Worm (Caenorhabditis elegans) whole organism, L1 larva: ENCODE results near the gene scrm-8.
A peak's percentile ranks its signal among the peaks of the same experiment; 100 is the strongest.

ENCODE experiments used
- C04F5.9 ChIP-seq: sonication (generic microtip); optimal IDR thresholded peaks from 2 replicates; lab custom pipeline; 2016; ENCODE audit warnings: missing genetic modification characterization, missing compliant biosample characterization
- C16A3.4 ChIP-seq: fragments of 150-350 bp; optimal IDR thresholded peaks from 2 replicates; lab custom pipeline; 2014; ENCODE audit warnings: missing biosample characterization, missing genetic modification characterization
- F16B12.6 ChIP-seq: fragments of 150-350 bp; optimal IDR thresholded peaks from 2 replicates; lab custom pipeline; 2014; ENCODE audit warnings: missing biosample characterization, missing genetic modification characterization
- ama-1 ChIP-seq: fragments of 150-350 bp; optimal IDR thresholded peaks from 2 replicates; lab custom pipeline; 2014
- ceh-63 ChIP-seq: fragments of 200-800 bp; sonication (Bioruptor generic); optimal IDR thresholded peaks from 2 replicates; lab custom pipeline; 2018; ENCODE audit warnings: mild to moderate bottlenecking, missing genetic modification characterization, missing compliant biosample characterization
- ceh-82 ChIP-seq, 3 experiments: fragments of 150-350 bp in 1 of 3; sonication (generic microtip) in 2 of 3; optimal IDR thresholded peaks; 2 replicates each; lab custom pipeline; 2014 to 2017; ENCODE audit warnings: missing biosample characterization in 3 of 3, missing genetic modification characterization in 3 of 3
- ceh-90 ChIP-seq: sonication (generic microtip); optimal IDR thresholded peaks from 2 replicates; lab custom pipeline; 2016; ENCODE audit warnings: missing genetic modification characterization, missing compliant biosample characterization
- ces-1 ChIP-seq: fragments of 150-350 bp; optimal IDR thresholded peaks from 2 replicates; lab custom pipeline; 2014; ENCODE audit warnings: missing biosample characterization, missing genetic modification reagents, missing genetic modification characterization
- dpl-1 ChIP-seq, 3 experiments: fragments of 150-350 bp in 2 of 3; sonication (generic microtip) in 1 of 3; optimal IDR thresholded peaks; 2 replicates each; lab custom pipeline; 2014 to 2017; ENCODE audit warnings: missing biosample characterization in 3 of 3, missing genetic modification characterization in 3 of 3, missing genetic modification reagents in 3 of 3
- dsc-1 ChIP-seq: sonication (generic microtip); optimal IDR thresholded peaks from 2 replicates; lab custom pipeline; 2016; ENCODE audit warnings: mild to moderate bottlenecking, missing genetic modification characterization, missing compliant biosample characterization
- efl-3 ChIP-seq: fragments of 200-800 bp; sonication (Bioruptor generic); optimal IDR thresholded peaks from 2 replicates; lab custom pipeline; 2018; ENCODE audit warnings: mild to moderate bottlenecking, missing genetic modification characterization, missing compliant biosample characterization
- elt-2 ChIP-seq: sonication (generic microtip); optimal IDR thresholded peaks from 2 replicates; lab custom pipeline; 2016; ENCODE audit warnings: missing genetic modification characterization, mild to moderate bottlenecking, inconsistent platforms, missing compliant biosample characterization, missing genetic modification reagents
- ets-5 ChIP-seq: fragments of 200-800 bp; sonication (Bioruptor generic); IDR thresholded peaks from 2 replicates; pipeline ENCODE4 v1.3.6; 2022; ENCODE audit warnings: missing genetic modification characterization, missing compliant biosample characterization
- fkh-4 ChIP-seq: sonication (generic microtip); optimal IDR thresholded peaks from 2 replicates; lab custom pipeline; 2016; ENCODE audit warnings: missing compliant biosample characterization, missing genetic modification characterization, borderline replicate concordance
- fkh-8 ChIP-seq: sonication (generic microtip); optimal IDR thresholded peaks from 2 replicates; lab custom pipeline; 2016; ENCODE audit warnings: mild to moderate bottlenecking, missing genetic modification characterization, missing compliant biosample characterization
- fos-1 ChIP-seq: fragments of 150-350 bp; optimal IDR thresholded peaks from 2 replicates; lab custom pipeline; 2014; ENCODE audit warnings: missing biosample characterization, missing genetic modification characterization
- hlh-4 ChIP-seq: sonication (generic microtip); optimal IDR thresholded peaks from 2 replicates; lab custom pipeline; 2016; ENCODE audit warnings: mild to moderate bottlenecking, missing genetic modification characterization, missing compliant biosample characterization
- jun-1 ChIP-seq: fragments of 150-350 bp; optimal IDR thresholded peaks from 2 replicates; lab custom pipeline; 2014; ENCODE audit warnings: missing biosample characterization, missing genetic modification reagents, missing genetic modification characterization
- lin-14 ChIP-seq: fragments of 200-800 bp; sonication (Bioruptor generic); optimal IDR thresholded peaks from 2 replicates; lab custom pipeline; 2018; ENCODE audit warnings: mild to moderate bottlenecking, missing genetic modification characterization, moderate library complexity, missing compliant biosample characterization
- lin-15B ChIP-seq: fragments of 150-350 bp; sonication (generic microtip); optimal IDR thresholded peaks from 3 replicates; lab custom pipeline; 2014; ENCODE audit warnings: missing biosample characterization, missing genetic modification characterization
- lin-35 ChIP-seq, 2 experiments: fragments of 150-350 bp; optimal IDR thresholded peaks; 2 replicates each; lab custom pipeline; 2014; ENCODE audit warnings: missing biosample characterization in 2 of 2, missing genetic modification characterization in 2 of 2, missing genetic modification reagents in 2 of 2
- lsy-2 ChIP-seq, 2 experiments: fragments of 150-350 bp; optimal IDR thresholded peaks; 2 replicates each; lab custom pipeline; 2014; ENCODE audit warnings: missing biosample characterization in 2 of 2, missing genetic modification characterization in 2 of 2
- mep-1 ChIP-seq: fragments of 150-350 bp; optimal IDR thresholded peaks from 2 replicates; lab custom pipeline; 2014; ENCODE audit warnings: missing biosample characterization, missing genetic modification characterization
- nhr-20 ChIP-seq: sonication (generic microtip); optimal IDR thresholded peaks from 2 replicates; lab custom pipeline; 2016; ENCODE audit warnings: mild to moderate bottlenecking, missing genetic modification characterization, missing compliant biosample characterization
- nhr-237 ChIP-seq: fragments of 150-350 bp; optimal IDR thresholded peaks from 2 replicates; lab custom pipeline; 2014; ENCODE audit warnings: missing biosample characterization, missing genetic modification characterization
- nhr-47 ChIP-seq: sonication (generic microtip); optimal IDR thresholded peaks from 2 replicates; lab custom pipeline; 2016; ENCODE audit warnings: mild to moderate bottlenecking, missing genetic modification characterization, moderate library complexity, missing compliant biosample characterization
- nhr-71 ChIP-seq: sonication (generic microtip); optimal IDR thresholded peaks from 2 replicates; lab custom pipeline; 2016; ENCODE audit warnings: mild to moderate bottlenecking, missing genetic modification characterization, moderate library complexity, missing compliant biosample characterization
- nhr-90 ChIP-seq: sonication (generic microtip); optimal IDR thresholded peaks from 2 replicates; lab custom pipeline; 2016; ENCODE audit warnings: mild to moderate bottlenecking, missing genetic modification characterization, missing compliant biosample characterization; ENCODE audit not compliant: poor library complexity
- rnt-1 ChIP-seq: sonication (generic microtip); optimal IDR thresholded peaks from 2 replicates; lab custom pipeline; 2016; ENCODE audit warnings: mild to moderate bottlenecking, missing genetic modification characterization, moderate library complexity, missing compliant biosample characterization
- skn-1 ChIP-seq: fragments of 150-350 bp; optimal IDR thresholded peaks from 2 replicates; lab custom pipeline; 2014; ENCODE audit warnings: missing biosample characterization, missing genetic modification characterization
- snpc-4 ChIP-seq: fragments of 150-350 bp; optimal IDR thresholded peaks from 2 replicates; lab custom pipeline; 2014; ENCODE audit warnings: missing biosample characterization, missing genetic modification characterization
- sptf-1 ChIP-seq: fragments of 150-350 bp; optimal IDR thresholded peaks from 2 replicates; lab custom pipeline; 2014; ENCODE audit warnings: missing biosample characterization, missing genetic modification characterization
- sup-37 ChIP-seq: fragments of 200-800 bp; sonication (Bioruptor generic); optimal IDR thresholded peaks from 2 replicates; lab custom pipeline; 2018; ENCODE audit warnings: mild to moderate bottlenecking, missing genetic modification characterization, missing compliant biosample characterization
- swsn-7 ChIP-seq: sonication (generic microtip); optimal IDR thresholded peaks from 2 replicates; lab custom pipeline; 2016; ENCODE audit warnings: missing genetic modification characterization, missing compliant biosample characterization
- tlp-1 ChIP-seq: fragments of 150-350 bp; optimal IDR thresholded peaks from 2 replicates; lab custom pipeline; 2014; ENCODE audit warnings: missing biosample characterization, missing genetic modification characterization
- unc-30 ChIP-seq: sonication (generic microtip); optimal IDR thresholded peaks from 2 replicates; lab custom pipeline; 2017; ENCODE audit warnings: missing biosample characterization, missing genetic modification characterization
- unc-98 ChIP-seq: fragments of 200-800 bp; sonication (Bioruptor generic); IDR thresholded peaks from 2 replicates; pipeline ENCODE4 v1.3.6; 2022; ENCODE audit warnings: missing genetic modification characterization, missing compliant biosample characterization
- xbp-1 ChIP-seq: sonication (generic microtip); optimal IDR thresholded peaks from 2 replicates; lab custom pipeline; 2016; ENCODE audit warnings: missing genetic modification characterization, missing compliant biosample characterization
- zag-1 ChIP-seq: fragments of 150-350 bp; optimal IDR thresholded peaks from 2 replicates; lab custom pipeline; 2014; ENCODE audit warnings: missing biosample characterization, missing genetic modification characterization
- zip-4 ChIP-seq: fragments of 200-800 bp; sonication (Bioruptor generic); optimal IDR thresholded peaks from 2 replicates; lab custom pipeline; 2018; ENCODE audit warnings: mild to moderate bottlenecking, missing genetic modification characterization, moderate library complexity, missing compliant biosample characterization
- ztf-11 ChIP-seq, 2 experiments: sonication (generic microtip); optimal IDR thresholded peaks; 2 replicates each; lab custom pipeline; 2016 to 2017; ENCODE audit warnings: missing genetic modification characterization in 2 of 2, missing biosample characterization in 1 of 2, missing compliant biosample characterization in 1 of 2
- ztf-4 ChIP-seq: fragments of 150-350 bp; optimal IDR thresholded peaks from 2 replicates; lab custom pipeline; 2014; ENCODE audit warnings: missing biosample characterization, missing genetic modification characterization

Gene scrm-8

ce11 chrIV:4171531-4172163 is 7.2 kb downstream of the scrm-8 start, which contains the start of the genes K08D10.13 and rnp-2 (continued):
- TF ChIP-seq xbp-1, result peak; percentile 59
- TF ChIP-seq rnt-1, result peak; percentile 88
- TF ChIP-seq dsc-1 (tag; lab: Kevin White, UChicago), result no peak
- TF ChIP-seq lin-14, result peak; percentile 60
- TF ChIP-seq ceh-63 (GFP tag; lab: Kevin White, UChicago), result no peak
- TF ChIP-seq nhr-90 (tag; lab: Kevin White, UChicago), result peak; percentile 59
- peak; percentile 65 to 66 for TF ChIP-seq lin-35 (GFP tag; optimal IDR thresholded peaks at IDR 0.05; lab: Kevin White, UChicago)
- peak; percentile 69 for TF ChIP-seq nhr-71 (tag; lab: Kevin White, UChicago)
- no peak for TF ChIP-seq sup-37 (GFP tag; lab: Kevin White, UChicago)
- TF ChIP-seq nhr-47 (tag; lab: Kevin White, UChicago), result peak; percentile 66
- peak; percentile 79 for TF ChIP-seq ceh-90 (tag; lab: Kevin White, UChicago)
- peak; percentile 45 to 67 (median 58) for TF ChIP-seq ceh-82 (tag; optimal IDR thresholded peaks at IDR 0.05; lab: Kevin White, UChicago)
- peak; percentile 73 for TF ChIP-seq mep-1 (tag; lab: Kevin White, UChicago)
- no peak for TF ChIP-seq skn-1 (tag; lab: Kevin White, UChicago)
- TF ChIP-seq fos-1 (tag; lab: Kevin White, UChicago), result no peak
- TF ChIP-seq ces-1 (GFP tag; lab: Kevin White, UChicago), result no peak
- TF ChIP-seq ztf-11 (tag; optimal IDR thresholded peaks at IDR 0.05; lab: Kevin White, UChicago), result peak in 1 of 2 experiments; percentile 59
- peak; percentile 16 for TF ChIP-seq C04F5.9
- no peak for TF ChIP-seq ets-5
- no peak for TF ChIP-seq ztf-4
- peak; percentile 52 for TF ChIP-seq F16B12.6 (tag; lab: Kevin White, UChicago)
- no peak for TF ChIP-seq elt-2 (tag; lab: Kevin White, UChicago)
- no peak for TF ChIP-seq zag-1 (tag; lab: Kevin White, UChicago)
- TF ChIP-seq lin-15B (tag; lab: Kevin White, UChicago), result peak; percentile 73
- TF ChIP-seq swsn-7 (tag; lab: Kevin White, UChicago), result peak; percentile 54
- no peak for TF ChIP-seq hlh-4 (tag; lab: Kevin White, UChicago)
- peak; percentile 27 for TF ChIP-seq nhr-20
- TF ChIP-seq unc-30 (tag; lab: Kevin White, UChicago), result no peak
- no peak for TF ChIP-seq efl-3
- peak; percentile 76 to 79 for TF ChIP-seq lsy-2 (tag; optimal IDR thresholded peaks at IDR 0.05; lab: Kevin White, UChicago)
- no peak for TF ChIP-seq sptf-1
- TF ChIP-seq C16A3.4 (tag; lab: Kevin White, UChicago), result peak; percentile 28
- TF ChIP-seq zip-4 (GFP tag; lab: Kevin White, UChicago), result no peak
- TF ChIP-seq dpl-1 (GFP tag; optimal IDR thresholded peaks at IDR 0.05; lab: Kevin White, UChicago), result peak; percentile 46 to 75 (median 56)
- no peak for TF ChIP-seq ama-1 (lab: Kevin White, UChicago)
- TF ChIP-seq snpc-4 (tag; lab: Kevin White, UChicago), result peak; percentile 28
- peak; percentile 21 for TF ChIP-seq fkh-4 (tag; lab: Kevin White, UChicago)
- TF ChIP-seq jun-1, result no peak
- no peak for TF ChIP-seq tlp-1 (tag; lab: Kevin White, UChicago)
- no peak for TF ChIP-seq nhr-237 (tag; lab: Kevin White, UChicago)

- no peak for TF ChIP-seq fkh-8
- TF ChIP-seq rnt-1, result no peak
- TF ChIP-seq unc-98 (GFP tag; lab: Robert Waterston, UW), result no peak
- TF ChIP-seq, all 84 proteins: peak for 0
Measured at ce11 chrIV:4172242-4172641, 7.8 kb downstream of the scrm-8 start.
